Fruit fly (Drosophila melanogaster) whole organism, adult: ENCODE results near the gene CG12236.

Source experiments
- CG11617 ChIP-seq: fragments of 200-800 bp; sonication (Bioruptor generic); optimal IDR thresholded peaks from 2 replicates; lab custom pipeline; 2017; ENCODE audit warnings: mild to moderate bottlenecking, missing biosample characterization, missing genetic modification reagents, missing genetic modification characterization
- CG12768 ChIP-seq: fragments of 200-800 bp; sonication (Bioruptor generic); optimal IDR thresholded peaks from 2 replicates; lab custom pipeline; 2017; ENCODE audit warnings: missing biosample characterization, missing genetic modification characterization, mild to moderate bottlenecking, moderate library complexity, missing genetic modification reagents
- CG1620 ChIP-seq: fragments of 200-800 bp; sonication (Bioruptor generic); optimal IDR thresholded peaks from 2 replicates; lab custom pipeline; 2016; ENCODE audit warnings: missing biosample characterization, missing genetic modification characterization
- CG33017 ChIP-seq: fragments of 200-800 bp; sonication (Bioruptor generic); optimal IDR thresholded peaks from 2 replicates; lab custom pipeline; 2018; ENCODE audit warnings: missing biosample characterization, mild to moderate bottlenecking, missing genetic modification characterization, moderate library complexity
- CG7101 ChIP-seq: fragments of 200-800 bp; sonication (Bioruptor generic); optimal IDR thresholded peaks from 2 replicates; lab custom pipeline; 2018; ENCODE audit warnings: missing biosample characterization, mild to moderate bottlenecking, missing genetic modification characterization, moderate library complexity
- Clk ChIP-seq: fragments of 200-800 bp; sonication (Bioruptor generic); optimal IDR thresholded peaks from 2 replicates; lab custom pipeline; 2017; ENCODE audit warnings: missing biosample characterization, missing genetic modification characterization
- Crg-1 ChIP-seq: fragments of 200-800 bp; sonication (Bioruptor generic); optimal IDR thresholded peaks from 2 replicates; lab custom pipeline; 2016; ENCODE audit warnings: missing biosample characterization, missing genetic modification characterization
- Mnt ChIP-seq: fragments of 200-800 bp; sonication (Bioruptor generic); optimal IDR thresholded peaks from 2 replicates; lab custom pipeline; 2016; ENCODE audit warnings: missing biosample characterization, mild to moderate bottlenecking, missing genetic modification characterization
- bab1 ChIP-seq: fragments of 200-800 bp; sonication (Bioruptor generic); optimal IDR thresholded peaks from 3 replicates; lab custom pipeline; 2019; ENCODE audit warnings: missing biosample characterization, mild to moderate bottlenecking, missing genetic modification characterization, moderate library complexity
- cnc ChIP-seq, 2 experiments: fragments of >200 bp; optimal IDR thresholded peaks; 2 replicates each; lab custom pipeline; 2017
- kay ChIP-seq: fragments of 200-800 bp; sonication (Bioruptor generic); peaks from one replicate; lab custom pipeline; 2016; ENCODE audit warnings: missing biosample characterization, missing genetic modification characterization, borderline replicate concordance
- tj ChIP-seq: fragments of 200-800 bp; sonication (Bioruptor generic); optimal IDR thresholded peaks from 3 replicates; lab custom pipeline; 2017; ENCODE audit warnings: missing biosample characterization, mild to moderate bottlenecking, missing genetic modification characterization, moderate library complexity

DNA sequence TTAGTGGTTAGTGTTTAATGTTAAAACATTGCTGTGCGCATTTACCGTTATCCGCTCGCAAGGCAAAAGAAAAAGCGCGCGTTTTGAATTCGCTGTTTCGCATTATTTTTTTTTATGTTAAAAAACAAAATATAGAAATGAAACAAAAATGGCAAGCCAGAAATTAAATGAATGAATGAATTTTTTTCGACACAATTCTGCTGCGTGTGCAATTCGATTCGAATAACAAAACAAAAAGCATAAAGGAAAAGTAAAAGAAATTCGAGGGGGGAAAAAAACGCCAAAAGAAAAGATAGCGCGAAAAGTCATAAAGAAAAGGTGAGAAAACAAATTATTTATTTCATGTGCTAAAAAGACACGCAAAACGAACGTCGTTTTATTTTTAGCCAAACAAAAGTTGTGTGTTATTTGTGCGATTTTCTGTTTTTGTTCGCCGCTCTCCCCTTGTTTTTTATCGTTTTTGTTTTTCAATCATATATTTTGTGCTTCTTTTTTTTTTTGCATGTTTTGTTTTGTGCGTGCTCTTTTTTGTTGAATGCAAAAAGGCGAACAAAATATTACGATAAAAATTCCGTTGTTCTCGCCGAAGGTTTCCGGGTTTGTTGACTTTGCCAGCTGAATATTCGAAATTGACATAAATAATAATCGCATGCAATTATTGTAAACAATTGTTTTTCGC, 9.5 kb downstream of the CG12236 start:
- TF ChIP-seq Crg-1 (GFP tag; lab: Kevin White, UChicago) (no peak), bab1 (GFP tag; lab: Kevin White, UChicago) (no peak), kay (GFP tag; lab: Kevin White, UChicago) (no peak), CG7101 (tag; lab: Kevin White, UChicago) (no peak), CG1620 (no peak), Mnt (no peak), tj (GFP tag; lab: Kevin White, UChicago) (peak; percentile 91), CG12768 (GFP tag; lab: Kevin White, UChicago) (no peak), Clk (no peak), cnc (optimal IDR thresholded peaks at IDR 0.05; lab: Kevin White, UChicago) (no peak), CG33017 (no peak), CG11617 (GFP tag; lab: Kevin White, UChicago) (no peak)
